Worm (Caenorhabditis elegans) whole organism, L4 larva: Measurements from ENCODE around the gene nhr-70.

Experiments
- nhr-11 ChIP-seq: fragments of 150-350 bp; optimal IDR thresholded peaks from 2 replicates; lab custom pipeline; 2014; ENCODE audit warnings: missing biosample characterization, missing genetic modification characterization
- unc-130 ChIP-seq: sonication (generic microtip); optimal IDR thresholded peaks from 2 replicates; lab custom pipeline; 2016; ENCODE audit warnings: missing genetic modification reagents, missing genetic modification characterization, missing compliant biosample characterization

ce11 chrV:18578306-18578705, 38.1 kb upstream of the nhr-70 start:
- TF ChIP-seq nhr-11 (tag; lab: Kevin White, UChicago), result no peak
- no peak for TF ChIP-seq unc-130 (GFP tag; lab: Kevin White, UChicago)
